Fruit fly (Drosophila melanogaster): Measurements from ENCODE around the gene beta-Spec.

The beta-Spec gene

dm6 chrX:17712466-17712865, 55.3 kb downstream of the beta-Spec start (continued):
- TF ChIP-seq CG15269 (tag; optimal IDR thresholded peaks at IDR 0.05): no peak
- no peak for TF ChIP-seq Dp (GFP tag; optimal IDR thresholded peaks at IDR 0.05)
- TF ChIP-seq eve (GFP tag; optimal IDR thresholded peaks at IDR 0.05): no peak
- TF ChIP-seq Gsc (GFP tag; IDR thresholded peaks at IDR 0.05): no peak
- no peak for TF ChIP-seq D19A (tag; optimal IDR thresholded peaks at IDR 0.05)
- no peak for TF ChIP-seq Abd-B (GFP tag; optimal IDR thresholded peaks at IDR 0.05)
- peak; percentile 39 for TF ChIP-seq CG18262 (tag; optimal IDR thresholded peaks at IDR 0.05)
- TF ChIP-seq tgo (GFP tag; IDR thresholded peaks at IDR 0.05): no peak
- TF ChIP-seq wdn (GFP tag; IDR thresholded peaks at IDR 0.05): no peak
- no peak for TF ChIP-seq Hmx (GFP tag; optimal IDR thresholded peaks at IDR 0.05)
- TF ChIP-seq CG5953 (GFP tag; IDR thresholded peaks at IDR 0.05): no peak
- TF ChIP-seq row (GFP tag; IDR thresholded peaks at IDR 0.05): 0 out of 3 replicates have a peak, but pooled peaks have one; percentile 16
- TF ChIP-seq chinmo (GFP tag; IDR thresholded peaks at IDR 0.05; ENCODE audit: partially characterized antibody): no peak
- TF ChIP-seq ems (GFP tag; optimal IDR thresholded peaks at IDR 0.05): no peak
- no peak for TF ChIP-seq Lpt (GFP tag; optimal IDR thresholded peaks at IDR 0.05)
- TF ChIP-seq CG9797 (GFP tag; optimal IDR thresholded peaks at IDR 0.05): no peak
- TF ChIP-seq Sox100B (GFP tag; optimal IDR thresholded peaks at IDR 0.05): peak; percentile 50
- peak; percentile 23 for TF ChIP-seq grau (tag; optimal IDR thresholded peaks at IDR 0.05)
- no peak for TF ChIP-seq nerfin-1 (tag; optimal IDR thresholded peaks at IDR 0.05)
- TF ChIP-seq Hr51 (GFP tag; optimal IDR thresholded peaks at IDR 0.05): peak in 1 of 2 experiments; percentile 48
- TF ChIP-seq onecut (GFP tag; IDR thresholded peaks at IDR 0.05): no peak
- no peak for TF ChIP-seq Mes4 (GFP tag; optimal IDR thresholded peaks at IDR 0.05)
- TF ChIP-seq CG1603 (tag; optimal IDR thresholded peaks at IDR 0.05): peak; percentile 6
- TF ChIP-seq CG11695 (GFP tag; IDR thresholded peaks at IDR 0.05): no peak
- peak; percentile 13; the same call in 1 of the 2 replicates for TF ChIP-seq CG31441 (GFP tag; IDR thresholded peaks at IDR 0.05)
- TF ChIP-seq CG2116 (GFP tag; optimal IDR thresholded peaks at IDR 0.05): no peak
- TF ChIP-seq twi (tag; optimal IDR thresholded peaks at IDR 0.05): no peak
- no peak for TF ChIP-seq CG11247 (GFP tag; IDR thresholded peaks at IDR 0.05)
- TF ChIP-seq CG6654 (GFP tag; optimal IDR thresholded peaks at IDR 0.05): no peak
- no peak for TF ChIP-seq Rfx (GFP tag; IDR thresholded peaks at IDR 0.05)
- 0 out of 3 replicates have a peak, but pooled peaks have one; percentile 13 for TF ChIP-seq CG17361 (GFP tag; IDR thresholded peaks at IDR 0.05)
- TF ChIP-seq CoRest (tag; optimal IDR thresholded peaks at IDR 0.05): peak; percentile 44
- TF ChIP-seq tin (GFP tag; optimal IDR thresholded peaks at IDR 0.05): no peak
- TF ChIP-seq amos (GFP tag; IDR thresholded peaks at IDR 0.05; ENCODE audit: partially characterized antibody): no peak
- no peak for TF ChIP-seq CG3407 (GFP tag; optimal IDR thresholded peaks at IDR 0.05)
- peak; percentile 20 for TF ChIP-seq dmrt11E (tag; optimal IDR thresholded peaks at IDR 0.05)
- TF ChIP-seq MTF-1 (GFP tag; optimal IDR thresholded peaks at IDR 0.05; ENCODE audit: borderline replicate concordance): no peak
- no peak for TF ChIP-seq HLH54F (GFP tag; optimal IDR thresholded peaks at IDR 0.05)
- TF ChIP-seq sob (GFP tag; IDR thresholded peaks at IDR 0.05): no peak
- TF ChIP-seq CG31365 (tag; optimal IDR thresholded peaks at IDR 0.05): no peak
- no peak for TF ChIP-seq Six4 (GFP tag; optimal IDR thresholded peaks at IDR 0.05)
- TF ChIP-seq repo (GFP tag; optimal IDR thresholded peaks at IDR 0.05): no peak
- no peak for TF ChIP-seq CG14667 (GFP tag; IDR thresholded peaks at IDR 0.05)
- peak; percentile 11 for TF ChIP-seq org-1 (GFP tag; optimal IDR thresholded peaks at IDR 0.05)
- TF ChIP-seq CG10147 (GFP tag; optimal IDR thresholded peaks at IDR 0.05): no peak
- TF ChIP-seq Meics (GFP tag; optimal IDR thresholded peaks at IDR 0.05): peak; percentile 1
- no peak for TF ChIP-seq crp (GFP tag; optimal IDR thresholded peaks at IDR 0.05)
- peak; percentile 38 for TF ChIP-seq CG2678 (tag; optimal IDR thresholded peaks at IDR 0.05)
- TF ChIP-seq phol (tag; optimal IDR thresholded peaks at IDR 0.05): peak; percentile 30
- TF ChIP-seq CG8089 (GFP tag; optimal IDR thresholded peaks at IDR 0.05): no peak
- no peak for TF ChIP-seq CG11093 (GFP tag; IDR thresholded peaks at IDR 0.05)
